Worm (Caenorhabditis elegans): Measurements from ENCODE around the gene R74.8.

Gene R74.8

ce11 chrIII:4170903-4171377, 35.1 kb upstream of the R74.8 start, which contains the start of the genes rnf-121 and C16C10.4:
Gene rnf-121 (minus strand): TSS chrIII:4170953.
Gene C16C10.4 (plus strand): TSS chrIII:4171336.
- no peak for TF ChIP-seq nhr-111 (GFP tag; optimal IDR thresholded peaks at IDR 0.05)
- TF ChIP-seq spr-3 (GFP tag; optimal IDR thresholded peaks at IDR 0.05): no peak
- no peak for TF ChIP-seq php-3 (GFP tag; IDR thresholded peaks at IDR 0.05)
- TF ChIP-seq skn-1 (tag; optimal IDR thresholded peaks at IDR 0.05): no peak
- TF ChIP-seq ctbp-1 (GFP tag; IDR thresholded peaks at IDR 0.05): no peak
- no peak for TF ChIP-seq dmd-9 (GFP tag; IDR thresholded peaks at IDR 0.05)
- no peak for TF ChIP-seq dmd-6 (GFP tag; IDR thresholded peaks at IDR 0.05)
- TF ChIP-seq unc-62 (GFP tag; optimal IDR thresholded peaks at IDR 0.05 in 1 of 2): no peak
- no peak for TF ChIP-seq unc-62 (tag; optimal IDR thresholded peaks at IDR 0.05)
- no peak for TF ChIP-seq zip-11 (GFP tag; IDR thresholded peaks at IDR 0.05)
- TF ChIP-seq hlh-11 (tag; optimal IDR thresholded peaks at IDR 0.05): no peak
- no peak for TF ChIP-seq nhr-76 (tag; optimal IDR thresholded peaks at IDR 0.05)
- TF ChIP-seq duxl-1 (tag; optimal IDR thresholded peaks at IDR 0.05; ENCODE audit: poor library complexity): peak; percentile 82
- TF ChIP-seq lim-7 (GFP tag; IDR thresholded peaks at IDR 0.05): peak; percentile 58; the same call in 1 of the 2 replicates
- TF ChIP-seq mxl-3 (GFP tag; optimal IDR thresholded peaks at IDR 0.05): no peak
- TF ChIP-seq zfp-2 (tag; optimal IDR thresholded peaks at IDR 0.05): no peak
- no peak for TF ChIP-seq nhr-28 (tag; optimal IDR thresholded peaks at IDR 0.05)
- TF ChIP-seq lin-39 (tag; optimal IDR thresholded peaks at IDR 0.05): no peak
- no peak for TF ChIP-seq fos-1 (tag; optimal IDR thresholded peaks at IDR 0.05)
- peak; percentile 30 for TF ChIP-seq nhr-48 (tag; optimal IDR thresholded peaks at IDR 0.05)
- TF ChIP-seq lsy-2 (tag; optimal IDR thresholded peaks at IDR 0.05): peak in 1 of 2 experiments; percentile 71
- TF ChIP-seq daf-19 (GFP tag; conservative IDR thresholded peaks at IDR 0.05): 0 out of 2 replicates have a peak, but pooled peaks have one; percentile 54
- peak; percentile 71 for TF ChIP-seq dpl-1 (GFP tag; optimal IDR thresholded peaks at IDR 0.05)
- TF ChIP-seq spr-1 (tag; optimal IDR thresholded peaks at IDR 0.05): peak; percentile 77
- TF ChIP-seq mxl-2 (GFP tag; conservative IDR thresholded peaks at IDR 0.05): no peak
- TF ChIP-seq mdt-29 (GFP tag; IDR thresholded peaks at IDR 0.05): no peak
- no peak for TF ChIP-seq lir-3 (tag; optimal IDR thresholded peaks at IDR 0.05)
- TF ChIP-seq snpc-4 (tag; optimal IDR thresholded peaks at IDR 0.05): no peak
- TF ChIP-seq Y105C5A.15 (GFP tag; IDR thresholded peaks at IDR 0.05): no peak
- TF ChIP-seq daf-12 (tag; optimal IDR thresholded peaks at IDR 0.05): no peak
- peak; percentile 81 for TF ChIP-seq arid-1 (GFP tag; conservative IDR thresholded peaks at IDR 0.05)
- no peak for TF ChIP-seq zfp-3 (GFP tag; conservative IDR thresholded peaks at IDR 0.05)
- TF ChIP-seq egl-27 (tag; optimal IDR thresholded peaks at IDR 0.05): no peak
- TF ChIP-seq ztf-7 (tag; optimal IDR thresholded peaks at IDR 0.05): peak; percentile 50
- TF ChIP-seq unc-39 (tag; optimal IDR thresholded peaks at IDR 0.05): no peak
- TF ChIP-seq madf-5 (GFP tag; IDR thresholded peaks at IDR 0.05): no peak
- peak; percentile 82 for TF ChIP-seq unc-130 (GFP tag; optimal IDR thresholded peaks at IDR 0.05)
- TF ChIP-seq dmd-8 (GFP tag; IDR thresholded peaks at IDR 0.05): no peak
- TF ChIP-seq pqm-1 (tag; optimal IDR thresholded peaks at IDR 0.05): no peak
- no peak for TF ChIP-seq ces-1 (GFP tag; optimal IDR thresholded peaks at IDR 0.05)
- TF ChIP-seq nhr-102 (tag; optimal IDR thresholded peaks at IDR 0.05): peak; percentile 67
- no peak for TF ChIP-seq lin-1 (GFP tag; IDR thresholded peaks at IDR 0.05)
- TF ChIP-seq ceh-32 (tag; optimal IDR thresholded peaks at IDR 0.05; ENCODE audit: poor library complexity): no peak
- TF ChIP-seq nhr-6 (tag; optimal IDR thresholded peaks at IDR 0.05): peak; percentile 67
- TF ChIP-seq saeg-2 (GFP tag; IDR thresholded peaks at IDR 0.05): no peak
- TF ChIP-seq hmg-1.1 (GFP tag; IDR thresholded peaks at IDR 0.05): peak; percentile 63
- no peak for TF ChIP-seq F44E2.7 (GFP tag; IDR thresholded peaks at IDR 0.05)
- TF ChIP-seq ceh-28 (tag; optimal IDR thresholded peaks at IDR 0.05): peak; percentile 4
- TF ChIP-seq sdz-12 (GFP tag; optimal IDR thresholded peaks at IDR 0.05): no peak
- peak; percentile 40; the same call in 1 of the 2 replicates for TF ChIP-seq vab-7 (GFP tag; IDR thresholded peaks at IDR 0.05)
- TF ChIP-seq lin-38 (GFP tag; IDR thresholded peaks at IDR 0.05): peak; percentile 74
- TF ChIP-seq zip-2 (tag; optimal IDR thresholded peaks at IDR 0.05): peak; percentile 23
- no peak for TF ChIP-seq nhr-42 (GFP tag; IDR thresholded peaks at IDR 0.05)
